Fruit fly (Drosophila melanogaster) whole organism, pupa: ENCODE data around the gene CG33978.

Experiments used
- CG10348 ChIP-seq: fragments of 200-800 bp; sonication (Bioruptor generic); IDR thresholded peaks from 2 replicates; pipeline ENCODE4 v1.3.6; 2022; ENCODE audit warnings: missing biosample characterization, missing genetic modification characterization
- CG13204 ChIP-seq: fragments of 200-800 bp; sonication (Bioruptor generic); optimal IDR thresholded peaks from 2 replicates; lab custom pipeline; 2018; ENCODE audit warnings: missing biosample characterization, mild to moderate bottlenecking, missing genetic modification characterization, moderate library complexity
- CG15710 ChIP-seq: fragments of 200-800 bp; sonication (Bioruptor generic); optimal IDR thresholded peaks from 2 replicates; lab custom pipeline; 2018; ENCODE audit warnings: missing biosample characterization, mild to moderate bottlenecking, missing genetic modification characterization, moderate library complexity
- gl ChIP-seq: fragments of 200-800 bp; sonication (Bioruptor generic); optimal IDR thresholded peaks from 2 replicates; lab custom pipeline; 2018; ENCODE audit warnings: missing biosample characterization, mild to moderate bottlenecking, missing genetic modification characterization

DNA sequence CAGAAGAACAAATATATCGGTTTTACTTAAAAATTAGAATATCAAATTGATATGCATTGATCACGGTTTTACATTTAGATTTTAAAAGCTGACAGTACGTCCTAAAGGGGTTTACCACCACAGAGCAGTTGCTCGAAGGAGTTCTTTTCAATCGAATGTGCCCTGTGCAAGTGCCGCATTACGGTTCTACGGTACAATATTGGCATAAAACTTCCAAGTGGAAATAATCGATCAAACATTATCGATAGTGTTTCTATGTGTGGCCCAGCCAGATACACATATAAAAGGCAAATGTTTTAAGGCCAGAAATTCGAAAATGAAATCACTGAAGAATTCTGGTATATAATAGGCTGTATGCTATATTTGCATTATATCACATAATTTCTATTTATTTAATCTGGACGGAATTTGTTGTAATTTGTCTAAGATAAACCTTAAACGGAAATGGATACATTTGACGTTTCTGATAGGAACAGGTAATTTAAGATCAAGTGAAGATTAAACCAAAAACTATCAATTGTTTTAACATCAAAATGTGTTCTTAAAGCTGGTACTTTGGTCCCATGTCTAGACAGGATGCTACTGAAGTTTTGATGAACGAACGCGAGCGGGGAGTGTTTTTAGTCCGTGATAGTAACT lies 34.7 kb upstream of the CG33978 start, which contains the start of gene Crk:
- TF ChIP-seq CG15710 (tag; lab: Kevin White, UChicago) (no peak), CG10348 (GFP tag; lab: Robert Waterston, UW) (no peak), gl (tag; lab: Kevin White, UChicago) (no peak), CG13204 (GFP tag; lab: Kevin White, UChicago) (no peak)
